Fruit fly (Drosophila melanogaster) whole organism, embryonic: ENCODE data around the gene CG42272.

Experiments
- C15 ChIP-seq: fragments of 200-800 bp; sonication (Bioruptor generic); IDR thresholded peaks from 3 replicates; pipeline ENCODE4 v1.3.6; 2022; ENCODE audit warnings: missing biosample characterization, missing genetic modification characterization
- CG10366 ChIP-seq: fragments of 200-800 bp; sonication (Bioruptor generic); IDR thresholded peaks from 2 replicates; pipeline ENCODE4 v1.3.6; 2022; ENCODE audit warnings: missing biosample characterization, missing genetic modification characterization
- CG10431 ChIP-seq: fragments of 200-800 bp; sonication (Bioruptor generic); optimal IDR thresholded peaks from 3 replicates; lab custom pipeline; 2018; ENCODE audit warnings: missing biosample characterization, mild to moderate bottlenecking, missing genetic modification characterization
- CG10543 ChIP-seq: fragments of 200-800 bp; sonication (Bioruptor generic); optimal IDR thresholded peaks from 3 replicates; lab custom pipeline; 2017; ENCODE audit warnings: missing biosample characterization, mild to moderate bottlenecking, missing genetic modification characterization, moderate library complexity
- CG10959 ChIP-seq: fragments of 200-800 bp; sonication (Bioruptor generic); IDR thresholded peaks from 2 replicates; pipeline ENCODE4 v1.3.6; 2022; ENCODE audit warnings: missing biosample characterization, missing genetic modification characterization
- CG11456 ChIP-seq: fragments of 200-800 bp; sonication (Bioruptor generic); IDR thresholded peaks from 3 replicates; pipeline ENCODE4 v1.3.6; 2022; ENCODE audit warnings: missing biosample characterization, missing genetic modification characterization
- CG11695 ChIP-seq: fragments of 200-800 bp; sonication (Bioruptor generic); IDR thresholded peaks from 3 replicates; pipeline ENCODE4 v1.3.6; 2022; ENCODE audit warnings: missing biosample characterization, missing genetic modification characterization
- CG12769 ChIP-seq: fragments of 200-800 bp; sonication (Bioruptor generic); optimal IDR thresholded peaks from 2 replicates; lab custom pipeline; 2019; ENCODE audit warnings: missing biosample characterization, mild to moderate bottlenecking, missing genetic modification characterization, moderate library complexity
- CG15269 ChIP-seq: fragments of 200-800 bp; sonication (Bioruptor generic); optimal IDR thresholded peaks from 2 replicates; lab custom pipeline; 2018; ENCODE audit warnings: missing biosample characterization, mild to moderate bottlenecking, missing genetic modification characterization, moderate library complexity
- CG18011 ChIP-seq: fragments of 200-800 bp; sonication (Bioruptor generic); optimal IDR thresholded peaks from 2 replicates; lab custom pipeline; 2017; ENCODE audit warnings: missing biosample characterization, missing genetic modification characterization, mild to moderate bottlenecking, moderate library complexity, missing genotype
- CG31441 ChIP-seq: fragments of 200-800 bp; sonication (Bioruptor generic); IDR thresholded peaks from 2 replicates; pipeline ENCODE4 v1.3.6; 2022; ENCODE audit warnings: missing biosample characterization, missing genetic modification characterization
- CG3163 ChIP-seq: fragments of 200-800 bp; sonication (Bioruptor generic); optimal IDR thresholded peaks from 3 replicates; lab custom pipeline; 2016; ENCODE audit warnings: missing biosample characterization, missing genetic modification characterization
- CG32772 ChIP-seq: fragments of 200-800 bp; sonication (Bioruptor generic); IDR thresholded peaks from 2 replicates; pipeline ENCODE4 v1.3.6; 2022; ENCODE audit warnings: missing biosample characterization, missing genetic modification characterization
- CG33213 ChIP-seq: fragments of 200-800 bp; sonication (Bioruptor generic); optimal IDR thresholded peaks from 3 replicates; lab custom pipeline; 2016; ENCODE audit warnings: missing biosample characterization, missing genetic modification characterization
- CG33557 ChIP-seq: fragments of 200-800 bp; sonication (Bioruptor generic); optimal IDR thresholded peaks from 2 replicates; lab custom pipeline; 2019; ENCODE audit warnings: missing biosample characterization, mild to moderate bottlenecking, missing genetic modification characterization, moderate library complexity
- CG4854 ChIP-seq: fragments of 200-800 bp; sonication (Bioruptor generic); optimal IDR thresholded peaks from 2 replicates; lab custom pipeline; 2016; ENCODE audit warnings: missing biosample characterization, missing genetic modification characterization, inconsistent platforms
- CG6689 ChIP-seq: fragments of 200-800 bp; sonication (Bioruptor generic); IDR thresholded peaks from 2 replicates; pipeline ENCODE4 v1.3.6; 2022; ENCODE audit warnings: missing biosample characterization, missing genetic modification characterization
- CG6765 ChIP-seq: fragments of 200-800 bp; sonication (Bioruptor generic); optimal IDR thresholded peaks from 3 replicates; lab custom pipeline; 2017; ENCODE audit warnings: missing biosample characterization, mild to moderate bottlenecking, missing genetic modification characterization
- CG7556 ChIP-seq: fragments of 200-800 bp; sonication (Bioruptor generic); optimal IDR thresholded peaks from 2 replicates; lab custom pipeline; 2017; ENCODE audit warnings: missing biosample characterization, mild to moderate bottlenecking, missing genetic modification characterization
- D ChIP-seq, 2 experiments: fragments of 200-800 bp in 1 of 2; fragments of >200 bp in 1 of 2; sonication (Bioruptor generic) in 1 of 2; optimal IDR thresholded peaks; 2 replicates in 1 of 2; 3 replicates in 1 of 2; lab custom pipeline; 2017; ENCODE audit warnings: mild to moderate bottlenecking in 1 of 2, missing biosample characterization in 1 of 2, missing genetic modification characterization in 1 of 2, missing genetic modification reagents in 1 of 2
- Deaf1 ChIP-seq: fragments of 200-800 bp; optimal IDR thresholded peaks from 3 replicates; lab custom pipeline; 2019; ENCODE audit warnings: missing biosample characterization, mild to moderate bottlenecking, missing genetic modification characterization, moderate library complexity
- Dip3 ChIP-seq: fragments of 200-800 bp; sonication (Bioruptor generic); optimal IDR thresholded peaks from 3 replicates; lab custom pipeline; 2016; ENCODE audit warnings: missing biosample characterization, missing genetic modification characterization
- Dp ChIP-seq: fragments of 200-800 bp; sonication (Bioruptor generic); optimal IDR thresholded peaks from 2 replicates; lab custom pipeline; 2018; ENCODE audit warnings: missing biosample characterization, mild to moderate bottlenecking, missing genetic modification characterization, moderate library complexity
- Drgx ChIP-seq: fragments of 200-800 bp; sonication (Bioruptor generic); IDR thresholded peaks from 2 replicates; pipeline ENCODE4 v1.3.6; 2022; ENCODE audit warnings: missing biosample characterization, missing genetic modification characterization
- H2.0 ChIP-seq: fragments of 200-800 bp; sonication (Bioruptor generic); IDR thresholded peaks from 2 replicates; pipeline ENCODE4 v1.3.6; 2022; ENCODE audit warnings: missing biosample characterization, missing genetic modification characterization
- Hr78 ChIP-seq, 2 experiments: fragments of 200-800 bp in 1 of 2; fragments of >200 bp in 1 of 2; sonication (Bioruptor generic) in 1 of 2; optimal IDR thresholded peaks; 2 replicates each; lab custom pipeline; 2017 to 2019; ENCODE audit warnings: missing biosample characterization in 2 of 2, missing genetic modification characterization in 2 of 2, mild to moderate bottlenecking in 1 of 2, moderate library complexity in 1 of 2
- NC2β ChIP-seq: fragments of 200-800 bp; sonication (Bioruptor generic); optimal IDR thresholded peaks from 2 replicates; lab custom pipeline; 2016; ENCODE audit warnings: missing biosample characterization, missing genetic modification characterization
- Ssrp ChIP-seq: fragments of 200-800 bp; sonication (Bioruptor generic); optimal IDR thresholded peaks from 2 replicates; lab custom pipeline; 2018; ENCODE audit warnings: missing biosample characterization, mild to moderate bottlenecking, missing genetic modification characterization, moderate library complexity
- Usf ChIP-seq: fragments of 200-800 bp; sonication (Bioruptor generic); optimal IDR thresholded peaks from 2 replicates; lab custom pipeline; 2017; ENCODE audit warnings: missing genotype, missing biosample characterization, missing genetic modification characterization
- bcd ChIP-seq: fragments of 200-800 bp; sonication (Bioruptor generic); optimal IDR thresholded peaks from 2 replicates; lab custom pipeline; 2017; ENCODE audit warnings: missing biosample characterization, mild to moderate bottlenecking, missing genetic modification characterization
- chinmo ChIP-seq: fragments of 200-800 bp; sonication (Bioruptor generic); IDR thresholded peaks from 4 replicates; pipeline ENCODE4 v1.3.6; 2022; ENCODE audit warnings: missing biosample characterization, missing genetic modification characterization; ENCODE audit not compliant: partially characterized antibody
- chn ChIP-seq: fragments of 200-800 bp; sonication (Bioruptor generic); optimal IDR thresholded peaks from 2 replicates; lab custom pipeline; 2016; ENCODE audit warnings: missing biosample characterization, missing genetic modification characterization
- da ChIP-seq: fragments of 200-800 bp; sonication (Bioruptor generic); optimal IDR thresholded peaks from 2 replicates; lab custom pipeline; 2016; ENCODE audit warnings: missing biosample characterization, missing genetic modification characterization
- disco-r ChIP-seq: fragments of 200-800 bp; sonication (Bioruptor generic); optimal IDR thresholded peaks from 2 replicates; lab custom pipeline; 2016; ENCODE audit warnings: missing biosample characterization, missing genetic modification characterization
- dysf ChIP-seq: fragments of 200-800 bp; sonication (Bioruptor generic); IDR thresholded peaks from 3 replicates; pipeline ENCODE4 v1.3.6; 2022; ENCODE audit warnings: missing biosample characterization, missing genetic modification characterization
- ftz-f1 ChIP-seq: fragments of 200-800 bp; sonication (Bioruptor generic); optimal IDR thresholded peaks from 2 replicates; lab custom pipeline; 2016; ENCODE audit warnings: missing biosample characterization, missing genetic modification characterization
- klu ChIP-seq: fragments of 200-800 bp; sonication (Bioruptor generic); IDR thresholded peaks from 2 replicates; pipeline ENCODE4 v1.3.6; 2022; ENCODE audit warnings: missing biosample characterization, missing genetic modification characterization
- mld ChIP-seq: fragments of 200-800 bp; sonication (Bioruptor generic); IDR thresholded peaks from 3 replicates; pipeline ENCODE4 v1.3.6; 2022; ENCODE audit warnings: missing biosample characterization, missing genetic modification characterization; ENCODE audit not compliant: partially characterized antibody
- nmo ChIP-seq: fragments of 200-800 bp; sonication (Bioruptor generic); optimal IDR thresholded peaks from 2 replicates; lab custom pipeline; 2018; ENCODE audit warnings: missing biosample characterization, mild to moderate bottlenecking, missing genetic modification characterization, moderate library complexity
- nom ChIP-seq: fragments of 200-800 bp; sonication (Bioruptor generic); optimal IDR thresholded peaks from 2 replicates; lab custom pipeline; 2017; ENCODE audit warnings: missing biosample characterization, missing genetic modification characterization, mild to moderate bottlenecking, moderate library complexity, missing genetic modification reagents
- oc ChIP-seq: fragments of 200-800 bp; sonication (Bioruptor generic); optimal IDR thresholded peaks from 2 replicates; lab custom pipeline; 2018; ENCODE audit warnings: missing biosample characterization, mild to moderate bottlenecking, missing genetic modification characterization, moderate library complexity
- peb ChIP-seq: fragments of 200-800 bp; sonication (Bioruptor generic); IDR thresholded peaks from 2 replicates; pipeline ENCODE4 v1.3.6; 2022; ENCODE audit warnings: missing biosample characterization, missing genetic modification characterization
- sob ChIP-seq: fragments of 200-800 bp; sonication (Bioruptor generic); IDR thresholded peaks from 2 replicates; pipeline ENCODE4 v1.3.6; 2022; ENCODE audit warnings: missing biosample characterization, missing genetic modification characterization
- stc ChIP-seq: fragments of 200-800 bp; sonication (Bioruptor generic); IDR thresholded peaks from 2 replicates; pipeline ENCODE4 v1.3.6; 2022; ENCODE audit warnings: missing biosample characterization, missing genetic modification characterization
- vvl ChIP-seq: fragments of 200-800 bp; sonication (Bioruptor generic); IDR thresholded peaks from 2 replicates; pipeline ENCODE4 v1.3.6; 2022; ENCODE audit warnings: missing biosample characterization, missing genetic modification characterization
- z ChIP-seq: fragments of 200-800 bp; sonication (Bioruptor generic); IDR thresholded peaks from 3 replicates; pipeline ENCODE4 v1.3.6; 2022; ENCODE audit warnings: missing biosample characterization, missing genetic modification characterization
- zen ChIP-seq: fragments of 200-800 bp; sonication (Bioruptor generic); optimal IDR thresholded peaks from 3 replicates; lab custom pipeline; 2018; ENCODE audit warnings: missing biosample characterization, mild to moderate bottlenecking, missing genetic modification characterization, moderate library complexity
- zen2 ChIP-seq: fragments of 200-800 bp; sonication (Bioruptor generic); IDR thresholded peaks from 3 replicates; pipeline ENCODE4 v1.3.6; 2022; ENCODE audit warnings: missing biosample characterization, missing genetic modification characterization; ENCODE audit not compliant: partially characterized antibody

Gene CG42272

DNA sequence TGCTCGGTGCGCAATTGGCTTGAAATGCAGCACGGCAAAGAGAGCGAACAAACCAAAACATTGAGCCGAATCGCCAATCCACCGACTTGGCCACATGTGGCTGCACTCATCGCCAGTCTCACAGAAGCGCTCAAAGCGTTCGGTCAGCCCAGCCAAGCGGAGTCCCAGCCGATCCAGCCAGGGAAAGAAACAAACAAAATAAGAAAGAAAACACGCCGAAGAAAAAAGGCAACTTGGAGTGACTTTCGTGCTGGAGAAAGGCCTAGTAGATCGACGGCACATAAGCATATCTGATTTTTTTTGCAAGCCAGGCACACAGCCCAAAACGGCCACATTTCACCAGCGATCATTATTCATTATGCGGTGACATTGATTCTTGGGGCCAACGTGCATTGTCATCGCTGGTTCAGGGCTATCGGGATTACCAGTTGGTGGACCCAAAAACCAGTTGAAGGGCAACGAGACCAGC lies 736 bp upstream of the CG42272 start:
- TF ChIP-seq z (peak; percentile 70), da (no peak), ftz-f1 (GFP tag; lab: Kevin White, UChicago) (peak; percentile 49), zen2 (GFP tag; lab: Robert Waterston, UW) (no peak), Hr78 (GFP tag; optimal IDR thresholded peaks at IDR 0.05; lab: Kevin White, UChicago) (peak in 1 of 2 experiments; percentile 22), sob (GFP tag; lab: Robert Waterston, UW) (no peak), Drgx (GFP tag; lab: Robert Waterston, UW) (0 out of 2 replicates have a peak, but pooled peaks have one; percentile 34), CG10366 (GFP tag; lab: Robert Waterston, UW) (no peak), CG3163 (GFP tag; lab: Kevin White, UChicago) (no peak), CG11456 (GFP tag; lab: Robert Waterston, UW) (no peak), NC2β (no peak), CG10959 (GFP tag; lab: Robert Waterston, UW) (0 out of 2 replicates have a peak, but pooled peaks have one; percentile 17), nom (GFP tag; lab: Kevin White, UChicago) (peak; percentile 11), Ssrp (tag; lab: Kevin White, UChicago) (no peak), CG12769 (peak; percentile 17), bcd (GFP tag; lab: Kevin White, UChicago) (no peak), CG15269 (tag; lab: Kevin White, UChicago) (peak; percentile 19), stc (GFP tag; lab: Robert Waterston, UW) (0 out of 2 replicates have a peak, but pooled peaks have one; percentile 6), vvl (GFP tag; lab: Robert Waterston, UW) (peak; percentile 35; the same call in 1 of the 2 replicates), oc (peak; percentile 62), Deaf1 (tag; lab: Kevin White, UChicago) (no peak), CG6765 (GFP tag; lab: Kevin White, UChicago) (no peak), chinmo (0 out of 4 replicates have a peak, but pooled peaks have one; percentile 58)

DNA sequence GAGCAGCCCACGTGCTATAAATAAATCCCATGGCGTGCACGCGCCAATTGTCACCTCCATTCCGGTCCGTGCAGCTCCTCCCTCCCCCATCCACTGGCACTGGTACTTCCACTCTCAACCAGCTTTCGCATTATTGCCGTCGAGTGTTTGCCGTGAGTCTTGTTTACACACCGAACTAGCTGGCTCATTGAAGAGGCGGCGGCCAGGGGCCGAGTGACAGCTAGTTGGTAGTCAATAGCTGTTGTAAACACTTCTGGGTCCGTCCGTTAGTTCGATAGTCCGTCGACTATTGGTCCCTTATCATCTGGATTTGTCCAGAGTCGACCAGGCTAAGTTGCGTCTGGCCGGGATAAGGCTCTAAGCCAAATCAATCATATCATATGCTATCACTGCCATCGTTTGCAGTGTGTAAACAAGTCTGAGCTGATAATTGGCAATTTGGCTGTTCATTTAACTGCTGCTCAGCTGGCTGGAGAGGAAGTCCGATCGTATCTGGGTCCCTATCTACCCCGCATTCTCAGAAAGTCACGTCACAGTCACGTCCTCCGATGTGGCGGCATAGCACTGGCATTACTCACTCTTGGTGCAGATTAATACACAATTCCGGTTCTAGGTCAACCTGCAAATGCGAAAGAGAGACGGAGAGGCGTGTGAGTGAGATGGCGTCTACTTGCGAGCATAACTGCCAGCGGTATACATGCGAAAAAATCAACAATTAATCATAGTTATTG lies 4.7 kb downstream of the CG42272 start:
- TF ChIP-seq chn: no peak
- TF ChIP-seq Dp (GFP tag; lab: Kevin White, UChicago): no peak
- 0 out of 3 replicates have a peak, but pooled peaks have one; percentile 33 for TF ChIP-seq C15 (GFP tag; lab: Robert Waterston, UW)
- no peak for TF ChIP-seq nmo (GFP tag; lab: Kevin White, UChicago)
- TF ChIP-seq CG7556: no peak
- no peak for TF ChIP-seq Dip3 (GFP tag; lab: Kevin White, UChicago)
- no peak for TF ChIP-seq klu
- no peak for TF ChIP-seq CG18011 (GFP tag; lab: Kevin White, UChicago)
- TF ChIP-seq D (optimal IDR thresholded peaks at IDR 0.05; lab: Kevin White, UChicago): no peak
- no peak for TF ChIP-seq D (GFP tag; optimal IDR thresholded peaks at IDR 0.05; lab: Kevin White, UChicago)
- no peak for TF ChIP-seq CG31441 (GFP tag; lab: Robert Waterston, UW)
- TF ChIP-seq CG32772 (GFP tag; lab: Robert Waterston, UW): no peak
- TF ChIP-seq nom (GFP tag; lab: Kevin White, UChicago): peak; percentile 42
- no peak for TF ChIP-seq CG6689 (GFP tag; lab: Robert Waterston, UW)
- no peak for TF ChIP-seq CG11695 (GFP tag; lab: Robert Waterston, UW)
- TF ChIP-seq CG33213 (GFP tag; lab: Kevin White, UChicago): no peak
- TF ChIP-seq CG10431: no peak
- peak; percentile 4 for TF ChIP-seq CG10543
- TF ChIP-seq disco-r (GFP tag; lab: Kevin White, UChicago): no peak
- no peak for TF ChIP-seq CG33557 (GFP tag; lab: Kevin White, UChicago)
- TF ChIP-seq dysf (GFP tag; lab: Robert Waterston, UW): peak; percentile 33; the same call in 1 of the 3 replicates
- no peak for TF ChIP-seq Usf (GFP tag; lab: Kevin White, UChicago)
- peak; percentile 25 for TF ChIP-seq zen (tag; lab: Kevin White, UChicago)
- no peak for TF ChIP-seq mld (GFP tag; lab: Robert Waterston, UW)
- TF ChIP-seq H2.0: no peak
- no peak for TF ChIP-seq peb
- no peak for TF ChIP-seq CG4854 (GFP tag; lab: Kevin White, UChicago)
